Fruit fly (Drosophila melanogaster) whole organism, embryonic: ENCODE measurements around the gene Lcp65Ac.
A peak's percentile ranks its signal among the peaks of the same experiment; 100 is the strongest.

Experiments
- Atf6 ChIP-seq: fragments of 200-800 bp; sonication (Bioruptor generic); IDR thresholded peaks from 2 replicates; pipeline ENCODE4 v1.3.6; 2022; ENCODE audit warnings: missing biosample characterization, missing genetic modification characterization
- CG10147 ChIP-seq: fragments of 200-800 bp; sonication (Bioruptor generic); optimal IDR thresholded peaks from 2 replicates; lab custom pipeline; 2019; ENCODE audit warnings: missing biosample characterization, mild to moderate bottlenecking, missing genetic modification characterization, moderate library complexity
- CG10267 ChIP-seq: fragments of 200-800 bp; sonication (Bioruptor generic); optimal IDR thresholded peaks from 2 replicates; lab custom pipeline; 2018; ENCODE audit warnings: missing biosample characterization, mild to moderate bottlenecking, missing genetic modification characterization, moderate library complexity
- CG11696 ChIP-seq: fragments of 200-800 bp; sonication (Bioruptor generic); IDR thresholded peaks from 2 replicates; pipeline ENCODE4 v1.3.6; 2022; ENCODE audit warnings: missing biosample characterization, missing genetic modification characterization
- CG11723 ChIP-seq: fragments of 200-800 bp; sonication (Bioruptor generic); optimal IDR thresholded peaks from 2 replicates; lab custom pipeline; 2017; ENCODE audit warnings: missing biosample characterization, mild to moderate bottlenecking, missing genetic modification characterization
- CG12104 ChIP-seq: fragments of 200-800 bp; sonication (Bioruptor generic); optimal IDR thresholded peaks from 3 replicates; lab custom pipeline; 2016; ENCODE audit warnings: missing biosample characterization, missing genetic modification characterization
- CG12659 ChIP-seq: fragments of 200-800 bp; sonication (Bioruptor generic); optimal IDR thresholded peaks from 3 replicates; lab custom pipeline; 2017; ENCODE audit warnings: mild to moderate bottlenecking, missing biosample characterization, missing genetic modification reagents, missing genetic modification characterization
- CG13424 ChIP-seq: fragments of 200-800 bp; sonication (Bioruptor generic); optimal IDR thresholded peaks from 2 replicates; lab custom pipeline; 2019; ENCODE audit warnings: missing biosample characterization, mild to moderate bottlenecking, missing genetic modification characterization, moderate library complexity
- CG15269 ChIP-seq: fragments of 200-800 bp; sonication (Bioruptor generic); optimal IDR thresholded peaks from 2 replicates; lab custom pipeline; 2018; ENCODE audit warnings: missing biosample characterization, mild to moderate bottlenecking, missing genetic modification characterization, moderate library complexity
- CG15601 ChIP-seq: fragments of 200-800 bp; sonication (Bioruptor generic); optimal IDR thresholded peaks from 3 replicates; lab custom pipeline; 2019; ENCODE audit warnings: missing biosample characterization, mild to moderate bottlenecking, missing genetic modification characterization, moderate library complexity
- CG17802 ChIP-seq: fragments of 200-800 bp; sonication (Bioruptor generic); optimal IDR thresholded peaks from 2 replicates; lab custom pipeline; 2018; ENCODE audit warnings: missing biosample characterization, mild to moderate bottlenecking, missing genetic modification characterization, moderate library complexity
- CG17829 ChIP-seq: fragments of 200-800 bp; optimal IDR thresholded peaks from 2 replicates; lab custom pipeline; 2019; ENCODE audit warnings: missing biosample characterization, mild to moderate bottlenecking, missing genetic modification characterization, moderate library complexity
- CG2116 ChIP-seq: fragments of 200-800 bp; sonication (Bioruptor generic); optimal IDR thresholded peaks from 3 replicates; lab custom pipeline; 2018; ENCODE audit warnings: missing biosample characterization, mild to moderate bottlenecking, missing genetic modification characterization
- CG31365 ChIP-seq: fragments of 200-800 bp; sonication (Bioruptor generic); optimal IDR thresholded peaks from 2 replicates; lab custom pipeline; 2018; ENCODE audit warnings: missing biosample characterization, mild to moderate bottlenecking, missing genetic modification characterization
- CG4404 ChIP-seq: fragments of 200-800 bp; sonication (Bioruptor generic); IDR thresholded peaks from 2 replicates; pipeline ENCODE4 v1.3.6; 2022; ENCODE audit warnings: missing biosample characterization, missing genetic modification characterization
- CG4424 ChIP-seq: fragments of 200-800 bp; sonication (Bioruptor generic); optimal IDR thresholded peaks from 3 replicates; lab custom pipeline; 2016; ENCODE audit warnings: missing biosample characterization, missing genetic modification characterization
- CG6683 ChIP-seq: fragments of 200-800 bp; sonication (Bioruptor generic); optimal IDR thresholded peaks from 2 replicates; lab custom pipeline; 2017; ENCODE audit warnings: missing biosample characterization, mild to moderate bottlenecking, missing genetic modification characterization, missing genetic modification reagents
- CG7357 ChIP-seq: fragments of 200-800 bp; sonication (Bioruptor generic); IDR thresholded peaks from 3 replicates; pipeline ENCODE4 v1.3.6; 2022; ENCODE audit warnings: missing biosample characterization, missing genetic modification characterization
- CG8281 ChIP-seq: fragments of 200-800 bp; sonication (Bioruptor generic); optimal IDR thresholded peaks from 2 replicates; lab custom pipeline; 2018; ENCODE audit warnings: missing biosample characterization, mild to moderate bottlenecking, missing genetic modification characterization, moderate library complexity
- CoRest ChIP-seq: fragments of 200-800 bp; sonication (Bioruptor generic); optimal IDR thresholded peaks from 3 replicates; lab custom pipeline; 2018; ENCODE audit warnings: missing biosample characterization, mild to moderate bottlenecking, missing genetic modification characterization, moderate library complexity
- HLH3B ChIP-seq: fragments of 200-800 bp; sonication (Bioruptor generic); IDR thresholded peaks from 2 replicates; pipeline ENCODE4 v1.3.6; 2022; ENCODE audit warnings: missing biosample characterization, missing genetic modification characterization
- HLH4C ChIP-seq: fragments of 200-800 bp; sonication (Bioruptor generic); IDR thresholded peaks from 3 replicates; pipeline ENCODE4 v1.3.6; 2022; ENCODE audit warnings: missing biosample characterization, missing genetic modification characterization; ENCODE audit not compliant: partially characterized antibody
- HmgD ChIP-seq: fragments of 200-800 bp; sonication (Bioruptor generic); optimal IDR thresholded peaks from 3 replicates; lab custom pipeline; 2016; ENCODE audit warnings: missing biosample characterization, missing genetic modification characterization
- Meics ChIP-seq: fragments of 200-800 bp; sonication (Bioruptor generic); optimal IDR thresholded peaks from 2 replicates; lab custom pipeline; 2017; ENCODE audit warnings: missing biosample characterization, mild to moderate bottlenecking, missing genetic modification characterization
- NC2α ChIP-seq: fragments of 200-800 bp; sonication (Bioruptor generic); optimal IDR thresholded peaks from 2 replicates; lab custom pipeline; 2016; ENCODE audit warnings: missing biosample characterization, missing genetic modification characterization
- NfI ChIP-seq: fragments of 200-800 bp; sonication (Bioruptor generic); optimal IDR thresholded peaks from 3 replicates; lab custom pipeline; 2018; ENCODE audit warnings: missing biosample characterization, mild to moderate bottlenecking, missing genetic modification characterization, moderate library complexity
- Rfx ChIP-seq: fragments of 200-800 bp; sonication (Bioruptor generic); IDR thresholded peaks from 2 replicates; pipeline ENCODE4 v1.3.6; 2022; ENCODE audit warnings: missing biosample characterization, missing genetic modification characterization
- Side ChIP-seq: fragments of 200-800 bp; sonication (Bioruptor generic); optimal IDR thresholded peaks from 2 replicates; lab custom pipeline; 2016; ENCODE audit warnings: missing biosample characterization, missing genetic modification characterization
- Six4 ChIP-seq: fragments of 200-800 bp; sonication (Bioruptor generic); optimal IDR thresholded peaks from 2 replicates; lab custom pipeline; 2016; ENCODE audit warnings: missing biosample characterization, missing genetic modification characterization
- Spps ChIP-seq: fragments of 200-800 bp; sonication (Bioruptor generic); optimal IDR thresholded peaks from 2 replicates; lab custom pipeline; 2018; ENCODE audit warnings: missing biosample characterization, mild to moderate bottlenecking, missing genetic modification characterization
- Ssrp ChIP-seq: fragments of 200-800 bp; sonication (Bioruptor generic); optimal IDR thresholded peaks from 2 replicates; lab custom pipeline; 2018; ENCODE audit warnings: missing biosample characterization, mild to moderate bottlenecking, missing genetic modification characterization, moderate library complexity
- bsh ChIP-seq, 2 experiments: fragments of 200-800 bp; sonication (Bioruptor generic); optimal IDR thresholded peaks; 2 replicates each; lab custom pipeline; 2017 to 2018; ENCODE audit warnings: mild to moderate bottlenecking in 2 of 2, missing biosample characterization in 2 of 2, missing genetic modification characterization in 2 of 2, moderate library complexity in 1 of 2
- chinmo ChIP-seq: fragments of 200-800 bp; sonication (Bioruptor generic); IDR thresholded peaks from 4 replicates; pipeline ENCODE4 v1.3.6; 2022; ENCODE audit warnings: missing biosample characterization, missing genetic modification characterization; ENCODE audit not compliant: partially characterized antibody
- chm ChIP-seq: fragments of 200-800 bp; sonication (Bioruptor generic); IDR thresholded peaks from 2 replicates; pipeline ENCODE4 v1.3.6; 2022; ENCODE audit warnings: missing biosample characterization, missing genetic modification characterization
- fd3F ChIP-seq: fragments of 200-800 bp; sonication (Bioruptor generic); optimal IDR thresholded peaks from 2 replicates; lab custom pipeline; 2018; ENCODE audit warnings: missing biosample characterization, mild to moderate bottlenecking, missing genetic modification characterization, moderate library complexity
- gce ChIP-seq: fragments of 200-800 bp; sonication (Bioruptor generic); IDR thresholded peaks from 3 replicates; pipeline ENCODE4 v1.3.6; 2022; ENCODE audit warnings: missing biosample characterization, missing genetic modification characterization
- gsb-n ChIP-seq: fragments of 200-800 bp; sonication (Bioruptor generic); optimal IDR thresholded peaks from 3 replicates; lab custom pipeline; 2018; ENCODE audit warnings: missing biosample characterization, mild to moderate bottlenecking, missing genetic modification characterization
- gt ChIP-seq: fragments of 200-800 bp; sonication (Bioruptor generic); IDR thresholded peaks from 2 replicates; pipeline ENCODE4 v1.3.6; 2022; ENCODE audit warnings: missing biosample characterization, missing genetic modification characterization
- jing ChIP-seq: fragments of 200-800 bp; sonication (Bioruptor generic); optimal IDR thresholded peaks from 2 replicates; lab custom pipeline; 2018; ENCODE audit warnings: missing biosample characterization, mild to moderate bottlenecking, missing genetic modification characterization
- lmd ChIP-seq: fragments of 200-800 bp; sonication (Bioruptor generic); IDR thresholded peaks from 2 replicates; pipeline ENCODE4 v1.3.6; 2022; ENCODE audit warnings: missing biosample characterization, missing genetic modification characterization
- mam ChIP-seq: fragments of 200-800 bp; sonication (Bioruptor generic); optimal IDR thresholded peaks from 3 replicates; lab custom pipeline; 2016; ENCODE audit warnings: missing biosample characterization, missing genetic modification characterization
- mirr ChIP-seq: fragments of 200-800 bp; sonication (Bioruptor generic); optimal IDR thresholded peaks from 3 replicates; lab custom pipeline; 2018; ENCODE audit warnings: missing biosample characterization, mild to moderate bottlenecking, missing genetic modification characterization
- nmo ChIP-seq: fragments of 200-800 bp; sonication (Bioruptor generic); optimal IDR thresholded peaks from 2 replicates; lab custom pipeline; 2018; ENCODE audit warnings: missing biosample characterization, mild to moderate bottlenecking, missing genetic modification characterization, moderate library complexity
- otp ChIP-seq: fragments of 200-800 bp; sonication (Bioruptor generic); IDR thresholded peaks from 3 replicates; pipeline ENCODE4, ENCODE4 v1.3.6; 2022; ENCODE audit warnings: missing biosample characterization, missing genetic modification characterization
- run ChIP-seq: fragments of 200-800 bp; sonication (Bioruptor generic); optimal IDR thresholded peaks from 3 replicates; lab custom pipeline; 2018; ENCODE audit warnings: missing biosample characterization, mild to moderate bottlenecking, missing genetic modification characterization
- seq ChIP-seq: fragments of 200-800 bp; sonication (Bioruptor generic); IDR thresholded peaks from 2 replicates; pipeline ENCODE4 v1.3.6; 2022; ENCODE audit warnings: missing biosample characterization, missing genetic modification characterization
- stwl ChIP-seq: fragments of 200-800 bp; sonication (Bioruptor generic); optimal IDR thresholded peaks from 3 replicates; lab custom pipeline; 2018; ENCODE audit warnings: missing biosample characterization, mild to moderate bottlenecking, missing genetic modification characterization, moderate library complexity
- tin ChIP-seq: fragments of 200-800 bp; sonication (Bioruptor generic); optimal IDR thresholded peaks from 3 replicates; lab custom pipeline; 2016; ENCODE audit warnings: missing biosample characterization, missing genetic modification characterization
- twi ChIP-seq: fragments of 200-800 bp; optimal IDR thresholded peaks from 2 replicates; lab custom pipeline; 2019; ENCODE audit warnings: missing biosample characterization, mild to moderate bottlenecking, missing genetic modification characterization, moderate library complexity
- zfh1 ChIP-seq: fragments of 200-800 bp; sonication (Bioruptor generic); IDR thresholded peaks from 3 replicates; pipeline ENCODE4 v1.3.6; 2022; ENCODE audit warnings: missing biosample characterization, missing genetic modification characterization

Gene Lcp65Ac

DNA sequence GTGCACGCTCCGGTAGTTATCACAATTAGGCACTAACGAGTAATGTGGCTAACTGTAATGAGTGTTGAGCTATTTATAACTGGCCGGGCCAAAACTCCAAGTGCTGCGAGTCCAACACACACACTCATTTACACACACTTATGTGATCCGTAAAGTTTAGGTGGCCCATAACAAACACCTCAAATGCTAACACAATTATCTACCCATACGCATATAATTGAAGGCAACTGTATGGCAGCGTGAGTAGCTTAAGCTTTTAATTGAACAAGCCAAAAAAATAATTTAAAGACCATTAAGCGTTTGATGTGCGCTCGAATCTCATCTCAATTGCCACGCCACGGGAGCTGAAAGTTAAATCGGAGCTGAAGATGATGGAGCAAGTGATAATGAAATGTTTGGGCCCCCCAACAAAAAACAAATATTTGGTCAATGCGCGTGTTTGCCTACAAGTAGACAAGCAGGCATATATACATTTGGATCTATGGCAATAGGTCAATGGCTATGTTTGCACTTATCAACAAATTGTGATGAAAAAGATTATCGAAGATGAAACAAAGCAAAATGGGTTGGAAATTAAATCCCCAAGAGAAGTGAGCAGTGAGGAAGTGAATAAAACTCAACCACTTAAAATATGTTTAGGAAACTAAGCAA is 4.6 kb upstream of the Lcp65Ac start, which contains the start of gene Cpr65Av (continued):
- peak; percentile 14 for TF ChIP-seq CG12104 (GFP tag; lab: Kevin White, UChicago)
- TF ChIP-seq CG10147 (GFP tag; lab: Kevin White, UChicago): no peak
- TF ChIP-seq Side: no peak
- TF ChIP-seq HmgD (GFP tag; lab: Kevin White, UChicago): no peak
- no peak for TF ChIP-seq zfh1 (GFP tag; lab: Robert Waterston, UW)
- TF ChIP-seq twi (tag; lab: Kevin White, UChicago): no peak
- TF ChIP-seq CoRest: peak; percentile 7
- no peak for TF ChIP-seq CG7357
- TF ChIP-seq fd3F: no peak
- TF ChIP-seq lmd (GFP tag; lab: Robert Waterston, UW): no peak
- TF ChIP-seq CG8281: no peak
- no peak for TF ChIP-seq jing (GFP tag; lab: Kevin White, UChicago)
- no peak for TF ChIP-seq CG4424 (GFP tag; lab: Kevin White, UChicago)
- no peak for TF ChIP-seq CG12659
- peak; percentile 28 for TF ChIP-seq mirr (GFP tag; lab: Kevin White, UChicago)
- no peak for TF ChIP-seq CG10267 (tag; lab: Kevin White, UChicago)
- TF ChIP-seq chinmo (GFP tag; lab: Robert Waterston, UW): no peak
- TF ChIP-seq CG17829 (tag; lab: Kevin White, UChicago): no peak
- no peak for TF ChIP-seq seq (GFP tag; lab: Robert Waterston, UW)
- no peak for TF ChIP-seq tin
- peak; percentile 17; the same call in 1 of the 3 replicates for TF ChIP-seq otp (GFP tag; lab: Robert Waterston, UW)
- TF ChIP-seq Spps (tag; lab: Kevin White, UChicago): no peak
- peak; percentile 10 for TF ChIP-seq CG15269 (tag; lab: Kevin White, UChicago)
- TF ChIP-seq gsb-n (tag; lab: Kevin White, UChicago): no peak
- TF ChIP-seq mam (GFP tag; lab: Kevin White, UChicago): no peak
- no peak for TF ChIP-seq NfI (GFP tag; lab: Kevin White, UChicago)
- TF ChIP-seq CG13424 (tag; lab: Kevin White, UChicago): peak; percentile 39
- TF ChIP-seq Six4 (GFP tag; lab: Kevin White, UChicago): no peak
- no peak for TF ChIP-seq gt (GFP tag; lab: Robert Waterston, UW)
- TF ChIP-seq nmo: no peak
- no peak for TF ChIP-seq bsh (GFP tag; optimal IDR thresholded peaks at IDR 0.05; lab: Kevin White, UChicago)
- TF ChIP-seq run (tag; lab: Kevin White, UChicago): no peak
- TF ChIP-seq chm: no peak
- TF ChIP-seq Meics: no peak
- no peak for TF ChIP-seq CG11696
- no peak for TF ChIP-seq CG15601
- no peak for TF ChIP-seq CG31365 (tag; lab: Kevin White, UChicago)
- TF ChIP-seq NC2α: no peak
- no peak for TF ChIP-seq CG4404 (GFP tag; lab: Robert Waterston, UW)
- TF ChIP-seq HLH3B (GFP tag; lab: Robert Waterston, UW): 0 out of 2 replicates have a peak, but pooled peaks have one; percentile 34
- TF ChIP-seq HLH4C (GFP tag; lab: Robert Waterston, UW): no peak
- no peak for TF ChIP-seq stwl (tag; lab: Kevin White, UChicago)
- TF ChIP-seq gce (GFP tag; lab: Robert Waterston, UW): 0 out of 3 replicates have a peak, but pooled peaks have one; percentile 28
- TF ChIP-seq Ssrp (tag; lab: Kevin White, UChicago): no peak
- no peak for TF ChIP-seq CG2116 (GFP tag; lab: Kevin White, UChicago)
- no peak for TF ChIP-seq Atf6 (GFP tag; lab: Robert Waterston, UW)
- TF ChIP-seq CG17802 (tag; lab: Kevin White, UChicago): no peak
- TF ChIP-seq CG11723: no peak
- TF ChIP-seq CG6683 (GFP tag; lab: Kevin White, UChicago): no peak
- TF ChIP-seq Rfx (GFP tag; lab: Robert Waterston, UW): no peak
